Fruit fly (Drosophila melanogaster): Measurements from ENCODE around the gene CG13318.
A peak's percentile ranks its signal among the peaks of the same experiment; 100 is the strongest.

Gene CG13318

dm6 chr3R:8747134-8747870 is 25.2 kb downstream of the CG13318 start, which contains the start of the genes CG9801 and Nasp (continued):
- TF ChIP-seq pfk (GFP tag; optimal IDR thresholded peaks at IDR 0.05) (no peak), Ravus (GFP tag; IDR thresholded peaks at IDR 0.05) (no peak), mirr (GFP tag; optimal IDR thresholded peaks at IDR 0.05) (peak; percentile 30), CG7928 (GFP tag; optimal IDR thresholded peaks at IDR 0.05) (peak; percentile 22), mam (GFP tag; optimal IDR thresholded peaks at IDR 0.05) (peak; percentile 27), CG1529 (GFP tag; optimal IDR thresholded peaks at IDR 0.05) (no peak), CG7357 (GFP tag; IDR thresholded peaks at IDR 0.05) (no peak), scrt (GFP tag; optimal IDR thresholded peaks at IDR 0.05) (no peak), CG12769 (tag; optimal IDR thresholded peaks at IDR 0.05) (peak; percentile 29), chm (GFP tag; IDR thresholded peaks at IDR 0.05) (peak; percentile 74; the same call in 1 of the 2 replicates), CG32532 (GFP tag; IDR thresholded peaks at IDR 0.05) (0 out of 2 replicates have a peak, but pooled peaks have one; percentile 9), Xbp1 (GFP tag; optimal IDR thresholded peaks at IDR 0.05) (peak; percentile 27), trem (tag; optimal IDR thresholded peaks at IDR 0.05) (peak; percentile 100), pita (GFP tag; optimal IDR thresholded peaks at IDR 0.05) (no peak), Doc2 (GFP tag; IDR thresholded peaks at IDR 0.05) (no peak), p53 (GFP tag; optimal IDR thresholded peaks at IDR 0.05) (peak; percentile 81), jigr1 (GFP tag; IDR thresholded peaks at IDR 0.05) (no peak), CG17802 (tag; optimal IDR thresholded peaks at IDR 0.05) (no peak), CG9932 (GFP tag; IDR thresholded peaks at IDR 0.05) (peak; percentile 55), unpg (GFP tag; optimal IDR thresholded peaks at IDR 0.05) (no peak), hth (optimal IDR thresholded peaks at IDR 0.05) (no peak), btn (GFP tag; optimal IDR thresholded peaks at IDR 0.05) (no peak), Nf-YA (GFP tag; IDR thresholded peaks at IDR 0.05) (no peak), CG32767 (GFP tag; IDR thresholded peaks at IDR 0.05) (no peak), CG3726 (GFP tag; IDR thresholded peaks at IDR 0.05) (0 out of 3 replicates have a peak, but pooled peaks have one; percentile 9), Dip3 (GFP tag; optimal IDR thresholded peaks at IDR 0.05) (no peak), CG8359 (GFP tag; optimal IDR thresholded peaks at IDR 0.05; ENCODE audit: borderline replicate concordance) (no peak), kni (GFP tag; optimal IDR thresholded peaks at IDR 0.05) (peak; percentile 44), Eip74EF (GFP tag; optimal IDR thresholded peaks at IDR 0.05) (peak in 1 of 2 experiments; percentile 73), lilli (GFP tag; optimal IDR thresholded peaks at IDR 0.05) (peak; percentile 0), nerfin-2 (GFP tag; IDR thresholded peaks at IDR 0.05; ENCODE audit: partially characterized antibody) (peak; percentile 73), mld (GFP tag; IDR thresholded peaks at IDR 0.05; ENCODE audit: partially characterized antibody) (peak; percentile 63), ewg (GFP tag; optimal IDR thresholded peaks at IDR 0.05) (no peak), CG2202 (tag; optimal IDR thresholded peaks at IDR 0.05) (no peak), E2f2 (GFP tag; IDR thresholded peaks at IDR 0.05) (peak; percentile 88), CG42726 (GFP tag; IDR thresholded peaks at IDR 0.05; ENCODE audit: partially characterized antibody) (peak; percentile 54; the same call in 1 of the 2 replicates), CG33213 (GFP tag; optimal IDR thresholded peaks at IDR 0.05) (peak; percentile 81), sob (GFP tag; IDR thresholded peaks at IDR 0.05) (peak; percentile 73), CG2199 (GFP tag; IDR thresholded peaks at IDR 0.05) (peak; percentile 65), croc (GFP tag; conservative IDR thresholded peaks at IDR 0.05) (no peak), hbn (GFP tag; IDR thresholded peaks at IDR 0.05; ENCODE audit: partially characterized antibody) (peak; percentile 57), jing (GFP tag; optimal IDR thresholded peaks at IDR 0.05) (no peak), Rx (GFP tag; IDR thresholded peaks at IDR 0.05) (no peak), CG8388 (GFP tag; optimal IDR thresholded peaks at IDR 0.05) (no peak), CG13424 (tag; optimal IDR thresholded peaks at IDR 0.05) (no peak), CG10274 (GFP tag; optimal IDR thresholded peaks at IDR 0.05) (no peak), sna (GFP tag; IDR thresholded peaks at IDR 0.05; ENCODE audit: partially characterized antibody) (peak; percentile 50; the same call in 1 of the 2 replicates), shn (GFP tag; optimal IDR thresholded peaks at IDR 0.05) (no peak), CG15269 (tag; optimal IDR thresholded peaks at IDR 0.05) (peak; percentile 25)

All from whole organism, embryonic.